Fruit fly (Drosophila melanogaster): ENCODE results near the gene CG33116.

DNA sequence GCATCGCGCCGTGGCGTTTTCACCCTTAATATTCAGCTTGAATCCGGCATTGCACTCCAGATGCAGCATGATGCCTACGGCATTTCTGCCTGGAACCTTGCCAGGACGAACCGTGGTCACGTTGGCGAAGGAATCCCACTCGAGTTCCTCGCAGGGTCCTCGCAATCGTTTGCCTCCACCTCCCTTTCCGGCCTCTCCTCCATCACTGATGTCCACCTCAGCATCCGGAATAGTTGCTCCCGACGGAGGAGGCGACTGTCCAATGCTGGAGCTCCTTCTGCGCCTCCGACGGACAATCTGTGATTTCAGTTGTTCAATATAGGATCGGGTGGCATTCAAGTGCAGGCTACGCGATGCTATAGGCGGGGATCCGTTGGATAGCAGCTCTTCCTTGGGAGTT lies 21.1 kb upstream of the CG33116 start:
- TF ChIP-seq Sox15 (GFP tag; optimal IDR thresholded peaks at IDR 0.05) (no peak), Hr39 (GFP tag; optimal IDR thresholded peaks at IDR 0.05) (no peak), fd59A (GFP tag; optimal IDR thresholded peaks at IDR 0.05) (no peak), Hr38 (GFP tag; optimal IDR thresholded peaks at IDR 0.05) (no peak)
